Worm (Caenorhabditis elegans): ENCODE measurements around the gene C05B5.1.

Gene C05B5.1

ce11 chrIII:10001060-10001459 lies 12.8 kb upstream of the C05B5.1 start, which contains the start of gene C05B5.5:
TSS of gene C05B5.5 (plus strand) at chrIII:10001360.
- TF ChIP-seq sptf-1 (tag; optimal IDR thresholded peaks at IDR 0.05) (no peak), elt-3 (tag; optimal IDR thresholded peaks at IDR 0.05) (no peak)

ce11 chrIII:10000428-10000827 lies 12.2 kb upstream of the C05B5.1 start, which contains the start of gene C05B5.2:
TSS of gene C05B5.2 (minus strand) at chrIII:10000528.
- TF ChIP-seq nhr-28 (tag; optimal IDR thresholded peaks at IDR 0.05) (no peak), mab-5 (tag; optimal IDR thresholded peaks at IDR 0.05) (no peak), unc-62 (GFP tag; optimal IDR thresholded peaks at IDR 0.05) (no peak), flh-1 (GFP tag; optimal IDR thresholded peaks at IDR 0.05) (no peak), nhr-237 (tag; optimal IDR thresholded peaks at IDR 0.05) (no peak), sptf-1 (tag; optimal IDR thresholded peaks at IDR 0.05) (no peak), pha-4 (tag; optimal IDR thresholded peaks at IDR 0.05) (no peak), nhr-76 (tag; optimal IDR thresholded peaks at IDR 0.05) (no peak)

ce11 chrIII:9999235-9999634 lies 11.0 kb upstream of the C05B5.1 start, which contains the start of gene C05B5.17:
TSS of gene C05B5.17 (minus strand) at chrIII:9999335.
- TF ChIP-seq elt-1 (tag; optimal IDR thresholded peaks at IDR 0.05; ENCODE audit: borderline replicate concordance, insufficient read depth), result no peak
- TF ChIP-seq pha-4 (tag; optimal IDR thresholded peaks at IDR 0.05), result no peak
- no peak for TF ChIP-seq mab-5 (tag; optimal IDR thresholded peaks at IDR 0.05)
- TF ChIP-seq unc-39 (tag; optimal IDR thresholded peaks at IDR 0.05), result no peak
- TF ChIP-seq hlh-1 (tag; optimal IDR thresholded peaks at IDR 0.05), result no peak
- no peak for TF ChIP-seq ham-2 (GFP tag; optimal IDR thresholded peaks at IDR 0.05)
- TF ChIP-seq M03D4.4 (tag; optimal IDR thresholded peaks at IDR 0.05), result no peak
- TF ChIP-seq elt-3 (tag; optimal IDR thresholded peaks at IDR 0.05), result no peak
- no peak for TF ChIP-seq cnd-1 (tag; optimal IDR thresholded peaks at IDR 0.05)
- TF ChIP-seq lsy-2 (tag; optimal IDR thresholded peaks at IDR 0.05), result no peak
- TF ChIP-seq ztf-11 (tag; optimal IDR thresholded peaks at IDR 0.05), result no peak
- TF ChIP-seq unc-62 (GFP tag; optimal IDR thresholded peaks at IDR 0.05), result no peak
- TF ChIP-seq mep-1 (tag; optimal IDR thresholded peaks at IDR 0.05), result no peak
- TF ChIP-seq nhr-28 (tag; optimal IDR thresholded peaks at IDR 0.05), result no peak
- no peak for TF ChIP-seq nhr-12 (tag; optimal IDR thresholded peaks at IDR 0.05)
- no peak for TF ChIP-seq unc-120 (tag; optimal IDR thresholded peaks at IDR 0.05; ENCODE audit: poor library complexity, severe bottlenecking)
- no peak for TF ChIP-seq ceh-43 (GFP tag; optimal IDR thresholded peaks at IDR 0.05)
- TF ChIP-seq nhr-76 (tag; optimal IDR thresholded peaks at IDR 0.05), result no peak

- no peak for TF ChIP-seq blmp-1 (tag; optimal IDR thresholded peaks at IDR 0.05)
- TF ChIP-seq unc-62 (GFP tag; optimal IDR thresholded peaks at IDR 0.05), result no peak
- TF ChIP-seq nhr-28 (tag; optimal IDR thresholded peaks at IDR 0.05), result no peak
- TF ChIP-seq nhr-12 (tag; optimal IDR thresholded peaks at IDR 0.05), result no peak
- TF ChIP-seq mls-2 (tag; optimal IDR thresholded peaks at IDR 0.05), result no peak
- no peak for TF ChIP-seq zip-8 (tag; optimal IDR thresholded peaks at IDR 0.05)
- no peak for TF ChIP-seq ztf-11 (tag; optimal IDR thresholded peaks at IDR 0.05)
- no peak for TF ChIP-seq nhr-237 (tag; optimal IDR thresholded peaks at IDR 0.05)
- TF ChIP-seq unc-39 (tag; optimal IDR thresholded peaks at IDR 0.05), result no peak
- no peak for TF ChIP-seq M03D4.4 (tag; optimal IDR thresholded peaks at IDR 0.05)
- TF ChIP-seq bed-3 (GFP tag; optimal IDR thresholded peaks at IDR 0.05), result no peak
- no peak for TF ChIP-seq sptf-1 (tag; optimal IDR thresholded peaks at IDR 0.05)
- TF ChIP-seq nhr-76 (tag; optimal IDR thresholded peaks at IDR 0.05), result no peak
- no peak for TF ChIP-seq unc-120 (tag; optimal IDR thresholded peaks at IDR 0.05; ENCODE audit: poor library complexity, severe bottlenecking)
- no peak for TF ChIP-seq lin-13 (tag; optimal IDR thresholded peaks at IDR 0.05)
- no peak for TF ChIP-seq snpc-4 (tag; optimal IDR thresholded peaks at IDR 0.05)
- TF ChIP-seq elt-1 (tag; optimal IDR thresholded peaks at IDR 0.05; ENCODE audit: borderline replicate concordance, insufficient read depth), result no peak
Measured at ce11 chrIII:9997890-9998289, 9.6 kb upstream of the C05B5.1 start, which contains the start of gene pqn-8. TSS of gene pqn-8 (minus strand) at chrIII:9997990.

- TF ChIP-seq mls-2 (tag; optimal IDR thresholded peaks at IDR 0.05), result no peak
- TF ChIP-seq nhr-2 (tag; optimal IDR thresholded peaks at IDR 0.05), result peak; percentile 84
- no peak for TF ChIP-seq snpc-4 (tag; optimal IDR thresholded peaks at IDR 0.05)
- peak; percentile 23 for TF ChIP-seq zip-8 (tag; optimal IDR thresholded peaks at IDR 0.05)
Measured at ce11 chrIII:9993535-9993934, 5.3 kb upstream of the C05B5.1 start, which contains the start of gene C05B5.4. TSS of gene C05B5.4 (plus strand) at chrIII:9993885.

- no peak for TF ChIP-seq blmp-1 (tag; optimal IDR thresholded peaks at IDR 0.05)
- no peak for TF ChIP-seq ceh-83 (GFP tag; optimal IDR thresholded peaks at IDR 0.05)
- TF ChIP-seq pha-4 (tag; optimal IDR thresholded peaks at IDR 0.05), result no peak
- no peak for TF ChIP-seq nhr-237 (tag; optimal IDR thresholded peaks at IDR 0.05)
- no peak for TF ChIP-seq ces-1 (GFP tag; optimal IDR thresholded peaks at IDR 0.05)
- no peak for TF ChIP-seq M03D4.4 (tag; optimal IDR thresholded peaks at IDR 0.05)
- TF ChIP-seq ztf-11 (tag; optimal IDR thresholded peaks at IDR 0.05), result no peak
- no peak for TF ChIP-seq mab-5 (tag; optimal IDR thresholded peaks at IDR 0.05)
- no peak for TF ChIP-seq snpc-4 (tag; optimal IDR thresholded peaks at IDR 0.05)
- no peak for TF ChIP-seq lin-32 (GFP tag; optimal IDR thresholded peaks at IDR 0.05)
- TF ChIP-seq sptf-1 (tag; optimal IDR thresholded peaks at IDR 0.05), result no peak
- TF ChIP-seq nhr-12 (tag; optimal IDR thresholded peaks at IDR 0.05), result no peak
- no peak for TF ChIP-seq sem-2 (GFP tag; optimal IDR thresholded peaks at IDR 0.05)
- no peak for TF ChIP-seq lsy-2 (tag; optimal IDR thresholded peaks at IDR 0.05)
- no peak for TF ChIP-seq bed-3 (GFP tag; optimal IDR thresholded peaks at IDR 0.05)
- no peak for TF ChIP-seq cnd-1 (tag; optimal IDR thresholded peaks at IDR 0.05)
- no peak for TF ChIP-seq nhr-76 (tag; optimal IDR thresholded peaks at IDR 0.05)
- TF ChIP-seq unc-62 (GFP tag; optimal IDR thresholded peaks at IDR 0.05), result no peak
Measured at ce11 chrIII:9991324-9991723, 3.1 kb upstream of the C05B5.1 start.

All from whole organism, mixed stage, embryonic.